Worm (Caenorhabditis elegans) whole organism, dauer: ENCODE results near the gene F16H6.10.

Experiments used
- unc-62 ChIP-seq: sonication (generic microtip); optimal IDR thresholded peaks from 2 replicates; lab custom pipeline; 2017; ENCODE audit warnings: missing biosample characterization, missing genetic modification reagents, missing genetic modification characterization

Gene F16H6.10

DNA sequence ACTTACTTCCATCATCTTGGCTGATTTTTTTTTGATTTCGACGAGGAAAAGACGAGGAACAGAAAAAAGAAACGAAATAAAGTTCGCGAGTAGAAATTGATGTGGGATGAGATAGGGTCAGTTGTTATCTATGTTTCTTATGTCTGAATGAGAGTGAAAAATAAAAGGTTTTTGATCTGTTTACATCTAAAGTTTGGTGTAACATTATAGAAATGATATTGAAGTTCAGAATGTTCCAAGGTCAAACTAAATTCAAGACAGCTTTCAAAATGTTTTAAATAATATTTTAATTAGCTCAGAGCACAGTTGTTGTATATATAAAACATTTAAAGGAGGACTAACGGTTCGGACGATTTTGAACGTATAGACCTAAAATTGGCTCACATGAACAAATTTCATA, 15.2 kb downstream of the F16H6.10 start, which contains the start of gene F16H6.7:
Gene F16H6.7 (minus strand): TSS at position 101 of the 400 bp plus-strand sequence.
- no peak for TF ChIP-seq unc-62

DNA sequence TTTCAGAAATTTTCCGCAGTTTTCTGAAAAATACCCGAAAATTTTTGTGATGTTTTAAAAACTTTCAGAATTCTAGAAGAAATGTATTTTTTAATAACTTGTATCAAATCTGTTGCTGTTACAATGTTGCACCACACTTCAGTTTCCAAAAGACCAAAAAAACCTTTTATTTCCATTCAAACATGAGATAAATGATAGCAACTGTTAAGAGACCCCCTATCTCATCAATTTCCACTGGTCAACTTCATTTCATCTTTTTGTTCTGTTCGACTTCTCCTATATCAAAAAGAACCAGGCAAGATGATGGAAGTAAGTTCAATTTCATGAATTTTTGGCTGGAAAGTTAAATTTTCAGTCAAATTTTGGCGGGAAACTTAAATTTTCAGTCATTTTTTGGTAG, 25.8 kb downstream of the F16H6.10 start, which contains the start of gene F16H6.4:
Gene F16H6.4 (plus strand): TSS at position 301 of the 400 bp plus-strand sequence.
- no peak for TF ChIP-seq unc-62

- TF ChIP-seq unc-62 = no peak
Measured at ce11 chrV:18195006-18195405, 29.2 kb downstream of the F16H6.10 start, which contains the start of gene F16H6.3. F16H6.3 (plus strand) TSS chrV:18195306.

- TF ChIP-seq unc-62 = no peak
Measured at ce11 chrV:18191128-18191527, 33.1 kb downstream of the F16H6.10 start, which contains the start of gene clec-42. clec-42 (plus strand) TSS chrV:18191412.

ce11 chrV:18189181-18189580, 35.1 kb downstream of the F16H6.10 start, which contains the start of gene clec-246:
clec-246 (plus strand) TSS chrV:18189481.
- TF ChIP-seq unc-62 = no peak

ce11 chrV:18188328-18188727, 35.9 kb downstream of the F16H6.10 start, which contains the start of gene clec-245:
clec-245 (minus strand) TSS chrV:18188428.
- TF ChIP-seq unc-62 = no peak

DNA sequence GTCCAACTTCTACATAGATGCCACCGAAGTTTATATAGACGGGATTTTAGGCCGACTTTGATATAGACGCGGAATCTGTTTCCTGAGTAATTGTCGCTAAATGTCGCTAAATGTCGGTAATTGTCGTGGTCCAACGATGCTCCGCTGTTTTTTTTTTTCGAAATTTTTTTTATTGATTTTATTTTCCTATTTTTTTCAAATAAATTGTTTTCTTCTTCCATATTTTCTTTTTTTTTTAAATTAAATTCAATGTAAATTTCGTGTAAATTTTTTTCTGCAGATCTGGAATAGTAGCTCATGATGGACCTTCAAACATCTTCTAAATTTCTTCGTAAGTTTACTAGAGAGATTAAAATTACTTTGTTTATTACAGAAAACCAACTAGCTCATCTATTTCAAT, 39.3 kb downstream of the F16H6.10 start, which contains the start of gene C31G12.3:
Gene C31G12.3 (plus strand): TSS at position 301 of the 400 bp plus-strand sequence.
- TF ChIP-seq unc-62 = no peak

- TF ChIP-seq unc-62 = no peak
Measured at ce11 chrV:18179663-18180062, 44.6 kb downstream of the F16H6.10 start, which contains the start of gene C31G12.1. C31G12.1 (plus strand) TSS chrV:18179963.

DNA sequence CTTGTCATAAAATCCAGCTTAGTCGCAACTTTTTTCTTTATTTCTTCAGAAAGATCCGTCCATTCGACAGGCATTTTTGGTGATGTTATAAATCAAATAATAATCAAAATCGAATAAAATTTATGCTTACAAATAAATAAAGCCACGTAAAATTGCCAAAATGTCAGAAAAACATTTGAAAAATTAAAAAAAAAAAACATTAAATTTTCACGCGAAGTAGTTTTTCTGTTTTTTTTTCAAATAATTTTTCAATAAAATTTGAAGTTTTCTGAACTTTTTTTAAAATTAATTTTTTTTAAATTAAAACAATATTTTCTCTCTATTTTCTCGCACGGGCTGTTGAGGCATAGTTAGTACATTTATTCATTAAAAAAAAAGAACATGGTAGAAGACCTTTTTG, 45.6 kb downstream of the F16H6.10 start, which contains the start of gene C31G12.4:
Gene C31G12.4 (minus strand): TSS at position 101 of the 400 bp plus-strand sequence.
- TF ChIP-seq unc-62 = no peak
